Fruit fly (Drosophila melanogaster) whole organism: ENCODE data around the gene gny.

Experiments used
- Dll ChIP-seq: fragments of >200 bp; optimal IDR thresholded peaks from 2 replicates; lab custom pipeline; 2017
- psq ChIP-seq: fragments of >200 bp; optimal IDR thresholded peaks from 2 replicates; lab custom pipeline; 2017

DNA sequence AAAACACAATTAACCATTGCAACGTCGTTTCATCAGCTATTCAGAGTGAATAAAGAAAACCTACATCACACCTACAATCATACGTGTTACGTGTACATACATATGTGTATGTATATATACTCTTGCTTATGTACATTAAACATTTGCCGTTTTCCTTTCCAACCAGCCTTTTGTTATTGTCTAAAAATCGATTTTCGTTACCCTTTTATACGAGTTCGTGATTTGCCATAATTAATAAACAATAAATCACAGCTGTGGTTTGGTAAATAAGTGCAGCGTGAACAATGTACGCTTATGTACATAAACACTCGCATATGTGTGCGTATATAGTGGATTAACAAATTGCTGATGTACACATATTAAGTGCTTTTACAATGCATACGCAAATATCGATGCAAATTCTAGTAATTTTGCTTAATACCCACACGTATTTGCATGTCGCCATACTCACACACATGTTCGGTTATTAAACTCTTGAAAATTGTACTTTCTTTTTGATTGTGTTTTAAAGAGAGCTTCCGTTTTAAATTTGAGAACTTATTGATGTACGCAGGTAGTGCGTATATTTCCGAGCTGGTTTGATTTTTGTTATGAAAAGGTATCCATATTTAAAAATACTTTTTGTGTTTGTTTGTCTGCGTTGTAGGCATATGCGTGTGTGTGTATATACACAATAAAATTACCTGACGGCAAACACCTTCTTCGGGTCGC, 17.1 kb downstream of the gny start:
- TF ChIP-seq psq (no peak), Dll (lab: Kevin White, UChicago) (no peak)
